Worm (Caenorhabditis elegans) whole organism, early embryonic: ENCODE results near the gene soc-2.

Experiments used
- B0310.2 ChIP-seq: sonication (generic microtip); optimal IDR thresholded peaks from 2 replicates; lab custom pipeline; 2016; ENCODE audit warnings: mild to moderate bottlenecking, missing genetic modification characterization, missing compliant biosample characterization
- F13C5.2 ChIP-seq: sonication (generic microtip); optimal IDR thresholded peaks from 2 replicates; lab custom pipeline; 2017; ENCODE audit warnings: mild to moderate bottlenecking, missing genetic modification characterization, inconsistent platforms, missing compliant biosample characterization
- aly-1 ChIP-seq: sonication (generic microtip); optimal IDR thresholded peaks from 2 replicates; lab custom pipeline; 2016; ENCODE audit warnings: missing genetic modification characterization, missing compliant biosample characterization
- ama-1 ChIP-seq: fragments of 150-350 bp; optimal IDR thresholded peaks from 2 replicates; lab custom pipeline; 2014
- ceh-13 ChIP-seq: fragments of 200-800 bp; sonication (Bioruptor generic); optimal IDR thresholded peaks from 2 replicates; lab custom pipeline; 2018; ENCODE audit warnings: mild to moderate bottlenecking, missing genetic modification characterization, missing compliant biosample characterization
- ceh-36 ChIP-seq: sonication (generic microtip); optimal IDR thresholded peaks from 2 replicates; lab custom pipeline; 2016; ENCODE audit warnings: missing genetic modification characterization, inconsistent platforms, missing compliant biosample characterization
- ets-7 ChIP-seq: sonication (generic microtip); optimal IDR thresholded peaks from 2 replicates; lab custom pipeline; 2016; ENCODE audit warnings: missing genotype, missing genetic modification characterization, missing compliant biosample characterization
- flt-1 ChIP-seq: fragments of 200-800 bp; sonication (Bioruptor generic); IDR thresholded peaks from 2 replicates; pipeline ENCODE4 v1.3.6; 2022; ENCODE audit warnings: missing genetic modification characterization, missing compliant biosample characterization
- hmbx-1 ChIP-seq: sonication (generic microtip); optimal IDR thresholded peaks from 2 replicates; lab custom pipeline; 2016; ENCODE audit warnings: mild to moderate bottlenecking, missing genetic modification characterization, missing compliant biosample characterization
- hmg-4 ChIP-seq: fragments of 200-800 bp; sonication (Bioruptor generic); optimal IDR thresholded peaks from 2 replicates; lab custom pipeline; 2018; ENCODE audit warnings: mild to moderate bottlenecking, missing genetic modification characterization, missing compliant biosample characterization
- hnd-1 ChIP-seq: sonication (generic microtip); optimal IDR thresholded peaks from 2 replicates; lab custom pipeline; 2016; ENCODE audit warnings: missing genetic modification characterization, missing compliant biosample characterization
- pes-1 ChIP-seq: fragments of 200-800 bp; sonication (Bioruptor generic); IDR thresholded peaks from 2 replicates; pipeline ENCODE4 v1.3.6; 2022; ENCODE audit warnings: missing genetic modification reagents, missing genetic modification characterization, missing compliant biosample characterization
- scrt-1 ChIP-seq: fragments of 200-800 bp; sonication (Bioruptor generic); IDR thresholded peaks from 2 replicates; pipeline ENCODE4 v1.3.6; 2022; ENCODE audit warnings: missing genetic modification characterization, missing compliant biosample characterization
- sea-1 ChIP-seq: fragments of 200-800 bp; sonication (Bioruptor generic); conservative IDR thresholded peaks from 2 replicates; pipeline ENCODE4 v1.3.6; 2022; ENCODE audit warnings: missing genetic modification characterization, missing compliant biosample characterization
- tbx-11 ChIP-seq: fragments of 200-800 bp; sonication (Bioruptor generic); IDR thresholded peaks from 2 replicates; pipeline ENCODE4 v1.3.6; 2022; ENCODE audit warnings: missing genetic modification characterization, missing compliant biosample characterization
- tbx-37 ChIP-seq: fragments of 200-800 bp; sonication (Bioruptor generic); conservative IDR thresholded peaks from 2 replicates; pipeline ENCODE4 v1.3.6; 2022; ENCODE audit warnings: missing genetic modification reagents, missing genetic modification characterization, missing compliant biosample characterization
- tra-4 ChIP-seq: sonication (generic microtip); optimal IDR thresholded peaks from 2 replicates; lab custom pipeline; 2017; ENCODE audit warnings: missing genetic modification characterization, missing compliant biosample characterization

soc-2 gene

DNA sequence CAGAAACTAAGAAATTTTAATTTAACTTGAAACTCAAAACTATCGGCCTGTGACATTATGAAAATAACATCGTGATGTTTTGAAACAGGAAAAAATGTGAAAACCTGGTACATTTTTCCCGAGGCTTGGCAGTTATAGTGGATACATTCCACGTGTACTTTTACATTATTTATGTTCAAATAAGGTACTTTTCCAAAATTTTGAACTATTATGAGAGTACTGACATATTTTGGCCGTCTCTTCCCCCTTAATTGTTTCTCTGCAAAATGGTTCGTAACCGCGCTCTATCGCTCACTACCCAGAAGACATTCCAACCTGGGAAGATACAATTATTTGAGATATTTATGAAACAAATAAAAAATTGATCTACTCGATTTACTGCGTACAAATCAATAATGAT, 2.5 kb downstream of the soc-2 start, which contains the start of gene C24D10.5:
Gene C24D10.5, plus strand, starts transcription at position 301 of the 400 bp plus-strand sequence.
- TF ChIP-seq hmbx-1: no peak
- TF ChIP-seq sea-1: no peak

DNA sequence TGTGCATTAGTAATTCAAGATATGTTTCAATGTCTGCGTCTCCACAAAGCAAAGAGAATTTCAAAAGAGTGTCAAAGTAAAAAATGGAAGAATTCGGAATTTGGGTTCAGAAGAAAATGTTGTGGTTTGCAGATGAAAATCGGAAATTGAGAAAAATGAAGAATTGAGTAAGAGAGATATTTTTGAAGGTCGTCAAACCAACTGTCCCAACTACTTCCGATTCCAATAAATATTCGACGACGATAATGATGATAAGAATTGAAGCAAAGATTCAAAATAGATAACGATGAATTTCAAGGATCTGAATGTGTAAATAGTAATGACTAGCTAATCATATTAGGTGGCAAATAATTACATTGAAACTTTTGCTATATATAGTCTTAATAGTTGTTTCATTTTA, 12.3 kb downstream of the soc-2 start:
- no peak for TF ChIP-seq ets-7 (tag; lab: Kevin White, UChicago)
- no peak for TF ChIP-seq pes-1 (GFP tag; lab: Robert Waterston, UW)
- TF ChIP-seq tbx-11 (GFP tag; lab: Robert Waterston, UW): no peak
- no peak for TF ChIP-seq B0310.2 (tag; lab: Kevin White, UChicago)
- no peak for TF ChIP-seq sea-1
- no peak for TF ChIP-seq ceh-36 (tag; lab: Kevin White, UChicago)
- TF ChIP-seq flt-1: no peak

ce11 chrIV:5139189-5139588, 13.1 kb downstream of the soc-2 start:
- no peak for TF ChIP-seq hmbx-1
- TF ChIP-seq hnd-1 (tag; lab: Kevin White, UChicago): no peak
- TF ChIP-seq tbx-11 (GFP tag; lab: Robert Waterston, UW): no peak
- no peak for TF ChIP-seq ceh-13 (GFP tag; lab: Kevin White, UChicago)
- no peak for TF ChIP-seq F13C5.2 (tag; lab: Kevin White, UChicago)
- TF ChIP-seq hmg-4 (GFP tag; lab: Kevin White, UChicago): no peak
- TF ChIP-seq aly-1 (tag; lab: Kevin White, UChicago): no peak
- TF ChIP-seq sea-1: no peak
- no peak for TF ChIP-seq scrt-1 (GFP tag; lab: Robert Waterston, UW)
- TF ChIP-seq ama-1 (lab: Kevin White, UChicago): no peak
- no peak for TF ChIP-seq flt-1
- no peak for TF ChIP-seq pes-1 (GFP tag; lab: Robert Waterston, UW)
- no peak for TF ChIP-seq ceh-36 (tag; lab: Kevin White, UChicago)
- no peak for TF ChIP-seq tra-4 (tag; lab: Kevin White, UChicago)
- no peak for TF ChIP-seq ets-7 (tag; lab: Kevin White, UChicago)
- no peak for TF ChIP-seq tbx-37 (GFP tag; lab: Robert Waterston, UW)
- no peak for TF ChIP-seq B0310.2 (tag; lab: Kevin White, UChicago)

DNA sequence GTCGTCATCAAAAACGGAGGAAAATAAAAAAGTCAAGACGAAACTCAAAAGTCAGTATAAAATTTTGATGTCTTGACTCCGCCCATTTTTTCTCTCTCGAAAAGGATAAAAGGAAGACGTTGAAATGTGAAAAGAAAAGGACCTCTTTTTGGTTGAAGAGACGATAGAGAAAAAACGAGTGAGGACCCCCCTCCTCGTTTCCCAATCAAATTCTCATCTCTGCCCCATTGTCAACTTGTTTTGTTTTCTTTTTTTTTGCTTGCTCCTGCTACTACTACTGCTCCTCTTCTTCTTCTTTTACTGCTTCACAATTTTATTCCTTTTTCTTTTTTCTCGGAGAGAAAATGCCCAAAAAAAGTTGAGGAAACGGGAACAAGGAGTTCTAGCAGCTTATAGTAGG, 14.5 kb downstream of the soc-2 start:
- no peak for TF ChIP-seq ceh-36 (tag; lab: Kevin White, UChicago)
- no peak for TF ChIP-seq tra-4 (tag; lab: Kevin White, UChicago)
- no peak for TF ChIP-seq B0310.2 (tag; lab: Kevin White, UChicago)
- TF ChIP-seq hmbx-1: no peak
- no peak for TF ChIP-seq F13C5.2 (tag; lab: Kevin White, UChicago)
- TF ChIP-seq tbx-11 (GFP tag; lab: Robert Waterston, UW): no peak
- TF ChIP-seq hnd-1 (tag; lab: Kevin White, UChicago): no peak
- TF ChIP-seq ceh-13 (GFP tag; lab: Kevin White, UChicago): no peak
- no peak for TF ChIP-seq flt-1
- no peak for TF ChIP-seq scrt-1 (GFP tag; lab: Robert Waterston, UW)
- TF ChIP-seq ets-7 (tag; lab: Kevin White, UChicago): no peak
- TF ChIP-seq hmg-4 (GFP tag; lab: Kevin White, UChicago): no peak
- no peak for TF ChIP-seq aly-1 (tag; lab: Kevin White, UChicago)
- TF ChIP-seq pes-1 (GFP tag; lab: Robert Waterston, UW): no peak

DNA sequence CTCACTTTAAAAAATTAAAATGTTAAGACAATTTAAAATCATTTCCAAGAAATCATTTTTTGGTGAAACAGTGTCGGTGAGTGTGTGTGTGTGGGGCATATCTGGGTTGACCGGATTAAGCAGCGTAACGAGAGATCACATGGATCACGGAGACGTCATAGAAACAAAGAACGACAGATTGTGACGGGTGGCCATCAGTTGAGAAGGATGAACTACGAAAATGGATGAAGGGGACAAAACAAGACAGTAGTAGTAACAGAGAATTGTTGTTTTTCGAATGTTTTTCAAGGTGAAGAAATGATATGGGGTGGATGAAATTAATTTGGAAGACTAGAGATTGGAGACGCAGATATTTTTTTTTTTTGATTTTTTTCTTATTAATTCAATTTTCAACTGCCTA, 15.8 kb downstream of the soc-2 start:
- TF ChIP-seq tra-4 (tag; lab: Kevin White, UChicago) (no peak), ceh-36 (tag; lab: Kevin White, UChicago) (peak; percentile 25), ets-7 (tag; lab: Kevin White, UChicago) (no peak), tbx-11 (GFP tag; lab: Robert Waterston, UW) (no peak)

DNA sequence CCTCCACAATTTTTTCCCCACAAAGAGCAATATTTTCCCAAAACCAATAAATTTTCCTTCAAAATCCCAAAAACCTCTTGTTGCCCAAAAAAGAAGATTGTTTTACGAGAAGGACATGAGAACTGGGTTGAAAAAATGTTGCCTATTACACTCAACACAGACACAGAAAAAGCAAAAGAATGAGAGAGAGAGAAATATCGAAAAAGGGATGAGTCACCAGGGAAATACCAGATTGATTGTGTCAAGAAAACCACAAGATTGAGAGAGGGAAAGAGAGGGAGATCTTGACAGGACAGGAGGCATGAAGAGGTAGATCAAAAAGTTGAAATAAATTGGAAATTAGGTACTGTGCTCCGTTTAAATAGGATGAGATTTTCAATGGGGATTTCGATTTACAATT, 17.5 kb downstream of the soc-2 start:
- TF ChIP-seq ama-1 (lab: Kevin White, UChicago) (no peak), hmbx-1 (no peak), sea-1 (no peak), scrt-1 (GFP tag; lab: Robert Waterston, UW) (no peak), B0310.2 (tag; lab: Kevin White, UChicago) (no peak), ceh-13 (GFP tag; lab: Kevin White, UChicago) (no peak), hmg-4 (GFP tag; lab: Kevin White, UChicago) (no peak), tbx-11 (GFP tag; lab: Robert Waterston, UW) (no peak), aly-1 (tag; lab: Kevin White, UChicago) (no peak), flt-1 (no peak)

- no peak for TF ChIP-seq flt-1
- no peak for TF ChIP-seq ets-7 (tag; lab: Kevin White, UChicago)
- no peak for TF ChIP-seq hmbx-1
- no peak for TF ChIP-seq hnd-1 (tag; lab: Kevin White, UChicago)
These were observed 18.4 kb downstream of the soc-2 start for ce11 chrIV:5133791-5134370.

DNA sequence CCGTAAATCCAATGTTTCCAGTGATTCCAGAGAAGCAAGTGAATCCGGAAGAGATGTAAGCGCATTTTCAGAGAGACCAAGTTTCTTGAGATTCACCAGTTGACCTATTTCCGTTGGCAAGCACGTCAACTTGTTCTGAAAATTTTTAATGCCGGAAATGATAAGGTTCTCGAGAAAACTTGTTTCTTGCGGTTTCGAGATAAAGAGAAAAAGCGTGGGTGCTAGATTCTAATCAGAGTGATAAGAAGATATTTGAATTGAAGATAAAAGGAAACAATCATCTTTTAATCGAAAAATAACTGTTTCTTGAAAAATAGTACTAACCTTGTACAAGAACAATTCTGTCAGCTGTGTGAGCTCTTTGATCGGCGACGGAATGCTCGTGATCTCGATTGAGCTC, 20.5 kb downstream of the soc-2 start:
- TF ChIP-seq pes-1 (GFP tag; lab: Robert Waterston, UW) (no peak), flt-1 (no peak), tra-4 (tag; lab: Kevin White, UChicago) (no peak), ceh-36 (tag; lab: Kevin White, UChicago) (no peak), hnd-1 (tag; lab: Kevin White, UChicago) (no peak), aly-1 (tag; lab: Kevin White, UChicago) (no peak), F13C5.2 (tag; lab: Kevin White, UChicago) (no peak), tbx-37 (GFP tag; lab: Robert Waterston, UW) (no peak), ceh-13 (GFP tag; lab: Kevin White, UChicago) (no peak)
